Worm (Caenorhabditis elegans): ENCODE data around the gene ent-4.

ent-4 gene

DNA sequence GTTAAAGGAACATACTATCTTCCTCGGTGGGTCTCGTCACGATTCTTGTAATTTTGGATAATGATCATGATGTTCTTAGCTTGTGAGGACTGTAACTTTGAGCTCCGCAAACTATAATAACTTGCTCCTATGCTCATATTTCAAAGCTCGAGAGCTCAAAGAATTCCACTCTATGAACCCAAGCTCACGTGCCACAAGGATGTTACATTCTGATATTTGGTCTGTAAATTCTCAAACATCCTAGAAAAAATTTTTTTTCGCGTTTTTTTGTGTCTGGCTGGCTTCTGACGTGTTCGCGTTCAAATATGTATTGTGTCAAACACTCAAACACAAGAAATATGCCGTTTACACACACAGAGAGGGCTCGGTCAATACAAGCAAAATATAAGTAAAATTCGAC lies 49.4 kb downstream of the ent-4 start, which contains the start of gene Y45F10D.16:
TSS of gene Y45F10D.16 (plus strand) at position 301 of the 400 bp plus-strand sequence.
- no peak for TF ChIP-seq ceh-13 (GFP tag; optimal IDR thresholded peaks at IDR 0.05)
- TF ChIP-seq ama-1 (optimal IDR thresholded peaks at IDR 0.05): no peak
- TF ChIP-seq aly-1 (tag; optimal IDR thresholded peaks at IDR 0.05): no peak
- no peak for TF ChIP-seq tra-4 (tag; optimal IDR thresholded peaks at IDR 0.05)
- no peak for TF ChIP-seq hmg-4 (GFP tag; optimal IDR thresholded peaks at IDR 0.05)
- TF ChIP-seq sea-1 (GFP tag; conservative IDR thresholded peaks at IDR 0.05): no peak
- no peak for TF ChIP-seq hnd-1 (tag; optimal IDR thresholded peaks at IDR 0.05)
- TF ChIP-seq pes-1 (GFP tag; IDR thresholded peaks at IDR 0.05): no peak
- TF ChIP-seq ets-7 (tag; optimal IDR thresholded peaks at IDR 0.05): no peak
- TF ChIP-seq flt-1 (GFP tag; IDR thresholded peaks at IDR 0.05): no peak
- no peak for TF ChIP-seq tbx-11 (GFP tag; IDR thresholded peaks at IDR 0.05)
- TF ChIP-seq ceh-36 (tag; optimal IDR thresholded peaks at IDR 0.05): no peak
- TF ChIP-seq scrt-1 (GFP tag; IDR thresholded peaks at IDR 0.05): no peak
- TF ChIP-seq B0310.2 (tag; optimal IDR thresholded peaks at IDR 0.05): no peak
- TF ChIP-seq tbx-37 (GFP tag; conservative IDR thresholded peaks at IDR 0.05): no peak
- TF ChIP-seq hmbx-1 (tag; optimal IDR thresholded peaks at IDR 0.05): no peak
- no peak for TF ChIP-seq F13C5.2 (tag; optimal IDR thresholded peaks at IDR 0.05)

ce11 chrIV:13776745-13777144 lies 50.0 kb downstream of the ent-4 start:
- no peak for TF ChIP-seq ets-7 (tag; optimal IDR thresholded peaks at IDR 0.05)
- no peak for TF ChIP-seq hmg-4 (GFP tag; optimal IDR thresholded peaks at IDR 0.05)
- TF ChIP-seq aly-1 (tag; optimal IDR thresholded peaks at IDR 0.05): no peak
- TF ChIP-seq pes-1 (GFP tag; IDR thresholded peaks at IDR 0.05): no peak
- TF ChIP-seq ceh-36 (tag; optimal IDR thresholded peaks at IDR 0.05): no peak
- TF ChIP-seq flt-1 (GFP tag; IDR thresholded peaks at IDR 0.05): no peak
- TF ChIP-seq tra-4 (tag; optimal IDR thresholded peaks at IDR 0.05): no peak
- no peak for TF ChIP-seq tbx-37 (GFP tag; conservative IDR thresholded peaks at IDR 0.05)
- no peak for TF ChIP-seq tbx-11 (GFP tag; IDR thresholded peaks at IDR 0.05)
- no peak for TF ChIP-seq ama-1 (optimal IDR thresholded peaks at IDR 0.05)
- TF ChIP-seq F13C5.2 (tag; optimal IDR thresholded peaks at IDR 0.05): no peak
- no peak for TF ChIP-seq hnd-1 (tag; optimal IDR thresholded peaks at IDR 0.05)
- TF ChIP-seq sea-1 (GFP tag; conservative IDR thresholded peaks at IDR 0.05): no peak
- no peak for TF ChIP-seq scrt-1 (GFP tag; IDR thresholded peaks at IDR 0.05)

DNA sequence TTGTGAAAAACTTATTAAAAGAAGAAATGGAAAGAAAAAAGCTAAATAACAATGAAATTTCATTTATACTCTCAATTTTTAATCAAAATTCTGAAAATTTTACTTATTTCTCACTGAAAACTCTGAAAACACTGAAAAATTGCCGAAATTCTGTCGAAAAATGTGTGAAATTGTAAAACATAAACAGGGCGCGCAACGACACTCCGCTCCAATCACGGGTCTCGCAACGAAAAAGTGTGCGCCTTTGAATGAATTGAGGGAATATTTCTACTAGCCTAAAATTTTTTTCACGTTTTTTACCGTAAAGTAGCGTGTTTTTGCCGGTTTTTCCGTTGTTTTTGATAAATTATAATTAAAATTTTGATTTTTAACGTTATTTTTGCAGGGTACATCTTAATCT lies 50.8 kb downstream of the ent-4 start, which contains the start of gene rpl-18:
TSS of gene rpl-18 (plus strand) at position 386 of the 400 bp plus-strand sequence.
- TF ChIP-seq F13C5.2 (tag; optimal IDR thresholded peaks at IDR 0.05) (peak; percentile 22), B0310.2 (tag; optimal IDR thresholded peaks at IDR 0.05) (no peak)

- TF ChIP-seq hnd-1 (tag; optimal IDR thresholded peaks at IDR 0.05) (no peak), B0310.2 (tag; optimal IDR thresholded peaks at IDR 0.05) (no peak), flt-1 (GFP tag; IDR thresholded peaks at IDR 0.05) (no peak), ceh-13 (GFP tag; optimal IDR thresholded peaks at IDR 0.05) (no peak), ama-1 (optimal IDR thresholded peaks at IDR 0.05) (no peak), sea-1 (GFP tag; conservative IDR thresholded peaks at IDR 0.05) (no peak), scrt-1 (GFP tag; IDR thresholded peaks at IDR 0.05) (no peak), tra-4 (tag; optimal IDR thresholded peaks at IDR 0.05) (no peak), pes-1 (GFP tag; IDR thresholded peaks at IDR 0.05) (no peak), hmg-4 (GFP tag; optimal IDR thresholded peaks at IDR 0.05) (no peak), tbx-37 (GFP tag; conservative IDR thresholded peaks at IDR 0.05) (no peak), aly-1 (tag; optimal IDR thresholded peaks at IDR 0.05) (no peak), hmbx-1 (tag; optimal IDR thresholded peaks at IDR 0.05) (no peak), tbx-11 (GFP tag; IDR thresholded peaks at IDR 0.05) (no peak), F13C5.2 (tag; optimal IDR thresholded peaks at IDR 0.05) (no peak), ets-7 (tag; optimal IDR thresholded peaks at IDR 0.05) (no peak), ceh-36 (tag; optimal IDR thresholded peaks at IDR 0.05) (no peak)
These were observed 52.0 kb downstream of the ent-4 start, which contains the start of gene gly-10 for ce11 chrIV:13778710-13779109. Gene gly-10 (plus strand): TSS chrIV:13779096.

DNA sequence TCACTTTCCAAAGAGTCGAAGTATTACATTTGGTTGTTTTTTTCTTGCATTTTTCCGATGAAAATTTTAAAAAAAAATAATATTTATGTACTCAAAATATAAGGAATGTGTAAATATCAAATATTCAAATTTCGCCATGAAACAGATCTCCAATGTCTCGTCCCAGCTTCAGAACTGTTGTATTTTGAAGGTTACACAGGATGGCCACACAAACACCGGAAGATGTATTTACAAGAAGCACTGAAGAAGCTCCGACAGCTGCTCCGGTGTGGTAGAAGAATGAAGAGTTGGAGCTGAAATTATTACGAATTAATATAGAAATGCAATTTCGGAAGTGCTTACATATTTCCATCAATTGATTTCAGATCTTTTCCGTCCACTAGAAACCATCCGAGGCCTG lies 55.6 kb downstream of the ent-4 start:
- TF ChIP-seq ets-7 (tag; optimal IDR thresholded peaks at IDR 0.05) (no peak), F13C5.2 (tag; optimal IDR thresholded peaks at IDR 0.05) (no peak), aly-1 (tag; optimal IDR thresholded peaks at IDR 0.05) (no peak)
